Fruit fly (Drosophila melanogaster) whole organism, embryonic: ENCODE data around the gene CG33158.
A peak's percentile ranks its signal among the peaks of the same experiment; 100 is the strongest.

ENCODE experiments used
- Atf-2 ChIP-seq: fragments of 200-800 bp; sonication (Bioruptor generic); optimal IDR thresholded peaks from 2 replicates; lab custom pipeline; 2016; ENCODE audit warnings: missing biosample characterization, missing genetic modification characterization
- CG10147 ChIP-seq: fragments of 200-800 bp; sonication (Bioruptor generic); optimal IDR thresholded peaks from 2 replicates; lab custom pipeline; 2019; ENCODE audit warnings: missing biosample characterization, mild to moderate bottlenecking, missing genetic modification characterization, moderate library complexity
- CG10321 ChIP-seq: fragments of 200-800 bp; sonication (Bioruptor generic); IDR thresholded peaks from 2 replicates; pipeline ENCODE4 v1.3.6; 2022; ENCODE audit warnings: missing biosample characterization, missing genetic modification characterization
- CG11085 ChIP-seq: fragments of 200-800 bp; sonication (Bioruptor generic); IDR thresholded peaks from 2 replicates; pipeline ENCODE4 v1.3.6; 2022; ENCODE audit warnings: missing biosample characterization, missing genetic modification characterization
- CG11093 ChIP-seq: fragments of 200-800 bp; sonication (Bioruptor generic); IDR thresholded peaks from 3 replicates; pipeline ENCODE4 v1.3.6; 2022; ENCODE audit warnings: missing biosample characterization, missing genetic modification characterization
- CG11560 ChIP-seq: fragments of 200-800 bp; sonication (Bioruptor generic); IDR thresholded peaks from 3 replicates; pipeline ENCODE4 v1.3.6; 2022; ENCODE audit warnings: missing biosample characterization, missing genetic modification characterization
- CG12659 ChIP-seq: fragments of 200-800 bp; sonication (Bioruptor generic); optimal IDR thresholded peaks from 3 replicates; lab custom pipeline; 2017; ENCODE audit warnings: mild to moderate bottlenecking, missing biosample characterization, missing genetic modification reagents, missing genetic modification characterization
- CG14050 ChIP-seq: fragments of 200-800 bp; sonication (Bioruptor generic); IDR thresholded peaks from 3 replicates; pipeline ENCODE4 v1.3.6; 2022; ENCODE audit warnings: missing biosample characterization, missing genetic modification characterization
- CG1602 ChIP-seq: fragments of 200-800 bp; sonication (Bioruptor generic); optimal IDR thresholded peaks from 3 replicates; lab custom pipeline; 2016; ENCODE audit warnings: missing biosample characterization, missing genetic modification characterization
- CG1603 ChIP-seq: fragments of 200-800 bp; sonication (Bioruptor generic); optimal IDR thresholded peaks from 2 replicates; lab custom pipeline; 2019; ENCODE audit warnings: missing biosample characterization, mild to moderate bottlenecking, missing genetic modification characterization, moderate library complexity
- CG17612 ChIP-seq: fragments of 200-800 bp; sonication (Bioruptor generic); IDR thresholded peaks from 2 replicates; pipeline ENCODE4 v1.3.6; 2022; ENCODE audit warnings: missing biosample characterization, missing genetic modification characterization
- CG18262 ChIP-seq: fragments of 200-800 bp; optimal IDR thresholded peaks from 3 replicates; lab custom pipeline; 2019; ENCODE audit warnings: missing biosample characterization, mild to moderate bottlenecking, missing genetic modification characterization, moderate library complexity
- CG2199 ChIP-seq: fragments of 200-800 bp; sonication (Bioruptor generic); IDR thresholded peaks from 3 replicates; pipeline ENCODE4 v1.3.6; 2022; ENCODE audit warnings: missing biosample characterization, missing genetic modification characterization
- CG31388 ChIP-seq: fragments of 200-800 bp; sonication (Bioruptor generic); optimal IDR thresholded peaks from 2 replicates; lab custom pipeline; 2016; ENCODE audit warnings: missing biosample characterization, missing genetic modification characterization
- CG32532 ChIP-seq: fragments of 200-800 bp; sonication (Bioruptor generic); IDR thresholded peaks from 2 replicates; pipeline ENCODE4 v1.3.6; 2022; ENCODE audit warnings: missing biosample characterization, missing genetic modification characterization
- CG3281 ChIP-seq: fragments of 200-800 bp; sonication (Bioruptor generic); optimal IDR thresholded peaks from 3 replicates; lab custom pipeline; 2017; ENCODE audit warnings: missing biosample characterization, mild to moderate bottlenecking, missing genetic modification characterization
- CG3407 ChIP-seq: fragments of 200-800 bp; sonication (Bioruptor generic); optimal IDR thresholded peaks from 2 replicates; lab custom pipeline; 2018; ENCODE audit warnings: missing biosample characterization, mild to moderate bottlenecking, missing genetic modification characterization
- CG4360 ChIP-seq: fragments of 200-800 bp; sonication (Bioruptor generic); IDR thresholded peaks from 2 replicates; pipeline ENCODE4 v1.3.6; 2022; ENCODE audit warnings: missing biosample characterization, missing genetic modification characterization
- CG4707 ChIP-seq: fragments of 200-800 bp; sonication (Bioruptor generic); optimal IDR thresholded peaks from 2 replicates; lab custom pipeline; 2018; ENCODE audit warnings: missing biosample characterization, mild to moderate bottlenecking, missing genetic modification characterization, moderate library complexity
- CG6654 ChIP-seq: fragments of 200-800 bp; sonication (Bioruptor generic); optimal IDR thresholded peaks from 2 replicates; lab custom pipeline; 2017; ENCODE audit warnings: missing biosample characterization, mild to moderate bottlenecking, missing genetic modification characterization
- CG7357 ChIP-seq: fragments of 200-800 bp; sonication (Bioruptor generic); IDR thresholded peaks from 3 replicates; pipeline ENCODE4 v1.3.6; 2022; ENCODE audit warnings: missing biosample characterization, missing genetic modification characterization
- CG9932 ChIP-seq: fragments of 200-800 bp; sonication (Bioruptor generic); IDR thresholded peaks from 2 replicates; pipeline ENCODE4 v1.3.6; 2022; ENCODE audit warnings: missing biosample characterization, missing genetic modification characterization
- Dbx ChIP-seq: fragments of 200-800 bp; sonication (Bioruptor generic); IDR thresholded peaks from 3 replicates; pipeline ENCODE4 v1.3.6; 2022; ENCODE audit warnings: missing biosample characterization, missing genetic modification characterization
- Dp ChIP-seq: fragments of 200-800 bp; sonication (Bioruptor generic); optimal IDR thresholded peaks from 2 replicates; lab custom pipeline; 2018; ENCODE audit warnings: missing biosample characterization, mild to moderate bottlenecking, missing genetic modification characterization, moderate library complexity
- Elba2 ChIP-seq: fragments of 200-800 bp; sonication (Bioruptor generic); optimal IDR thresholded peaks from 3 replicates; lab custom pipeline; 2016; ENCODE audit warnings: missing biosample characterization, missing genetic modification characterization
- Fer1 ChIP-seq: fragments of 200-800 bp; sonication (Bioruptor generic); optimal IDR thresholded peaks from 2 replicates; lab custom pipeline; 2017; ENCODE audit warnings: missing biosample characterization, mild to moderate bottlenecking, missing genetic modification characterization
- Gsc ChIP-seq: fragments of 200-800 bp; sonication (Bioruptor generic); IDR thresholded peaks from 2 replicates; pipeline ENCODE4 v1.3.6; 2022; ENCODE audit warnings: missing biosample characterization, missing genetic modification characterization
- Hr3 ChIP-seq: fragments of 200-800 bp; sonication (Bioruptor generic); optimal IDR thresholded peaks from 3 replicates; lab custom pipeline; 2016; ENCODE audit warnings: missing biosample characterization, missing genetic modification characterization
- MTF-1 ChIP-seq: fragments of 200-800 bp; sonication (Bioruptor generic); optimal IDR thresholded peaks from 2 replicates; lab custom pipeline; 2018; ENCODE audit warnings: missing biosample characterization, mild to moderate bottlenecking, missing genetic modification characterization, borderline replicate concordance
- Mes4 ChIP-seq: fragments of 200-800 bp; sonication (Bioruptor generic); optimal IDR thresholded peaks from 2 replicates; lab custom pipeline; 2016; ENCODE audit warnings: missing biosample characterization, missing genetic modification characterization
- Rx ChIP-seq: fragments of 200-800 bp; sonication (Bioruptor generic); IDR thresholded peaks from 2 replicates; pipeline ENCODE4 v1.3.6; 2022; ENCODE audit warnings: missing biosample characterization, missing genetic modification characterization
- Scr ChIP-seq: fragments of 200-800 bp; sonication (Bioruptor generic); IDR thresholded peaks from 2 replicates; pipeline ENCODE4 v1.3.6; 2022; ENCODE audit warnings: missing biosample characterization, missing genetic modification characterization; ENCODE audit not compliant: partially characterized antibody
- Side ChIP-seq: fragments of 200-800 bp; sonication (Bioruptor generic); optimal IDR thresholded peaks from 2 replicates; lab custom pipeline; 2016; ENCODE audit warnings: missing biosample characterization, missing genetic modification characterization
- Sin3A ChIP-seq: fragments of >200 bp; optimal IDR thresholded peaks from 2 replicates; lab custom pipeline; 2018
- Sox102F ChIP-seq: fragments of 200-800 bp; sonication (Bioruptor generic); optimal IDR thresholded peaks from 2 replicates; lab custom pipeline; 2018; ENCODE audit warnings: missing biosample characterization, mild to moderate bottlenecking, missing genetic modification characterization, moderate library complexity
- TFAM ChIP-seq: fragments of 200-800 bp; sonication (Bioruptor generic); optimal IDR thresholded peaks from 2 replicates; lab custom pipeline; 2017; ENCODE audit warnings: missing biosample characterization, missing genetic modification characterization, inconsistent platforms
- Taf1 ChIP-seq: fragments of 200-800 bp; sonication (Bioruptor generic); IDR thresholded peaks from 2 replicates; pipeline ENCODE4 v1.3.6; 2022; ENCODE audit warnings: missing biosample characterization, missing genetic modification characterization
- ab ChIP-seq: fragments of 200-800 bp; sonication (Bioruptor generic); optimal IDR thresholded peaks from 2 replicates; lab custom pipeline; 2016; ENCODE audit warnings: missing biosample characterization, missing genetic modification characterization
- chif ChIP-seq, 2 experiments: fragments of 200-800 bp; sonication (Bioruptor generic); optimal IDR thresholded peaks; 3 replicates each; lab custom pipeline; 2016; ENCODE audit warnings: missing biosample characterization in 2 of 2, missing genetic modification characterization in 2 of 2
- da ChIP-seq: fragments of 200-800 bp; sonication (Bioruptor generic); optimal IDR thresholded peaks from 2 replicates; lab custom pipeline; 2016; ENCODE audit warnings: missing biosample characterization, missing genetic modification characterization
- dmrt11E ChIP-seq: fragments of 200-800 bp; sonication (Bioruptor generic); optimal IDR thresholded peaks from 3 replicates; lab custom pipeline; 2018; ENCODE audit warnings: missing biosample characterization, mild to moderate bottlenecking, missing genetic modification characterization, moderate library complexity
- dysf ChIP-seq: fragments of 200-800 bp; sonication (Bioruptor generic); IDR thresholded peaks from 3 replicates; pipeline ENCODE4 v1.3.6; 2022; ENCODE audit warnings: missing biosample characterization, missing genetic modification characterization
- esg ChIP-seq: fragments of 200-800 bp; sonication (Bioruptor generic); conservative IDR thresholded peaks from 2 replicates; pipeline ENCODE4 v1.3.6; 2022; ENCODE audit warnings: missing biosample characterization, missing genetic modification characterization
- gt ChIP-seq: fragments of 200-800 bp; sonication (Bioruptor generic); IDR thresholded peaks from 2 replicates; pipeline ENCODE4 v1.3.6; 2022; ENCODE audit warnings: missing biosample characterization, missing genetic modification characterization
- hkb ChIP-seq, 2 experiments: fragments of 200-800 bp in 1 of 2; fragments of >200 bp in 1 of 2; sonication (Bioruptor generic) in 1 of 2; IDR thresholded peaks in 1 of 2; optimal IDR thresholded peaks in 1 of 2; 2 replicates each; pipeline versions ENCODE4 v1.3.6 to Lab custom; 2017 to 2022; ENCODE audit warnings: missing biosample characterization in 1 of 2, missing genetic modification characterization in 1 of 2
- odd ChIP-seq: fragments of 200-800 bp; sonication (Bioruptor generic); optimal IDR thresholded peaks from 2 replicates; lab custom pipeline; 2017; ENCODE audit warnings: missing biosample characterization, mild to moderate bottlenecking, missing genetic modification characterization
- sim ChIP-seq: fragments of 200-800 bp; sonication (Bioruptor generic); IDR thresholded peaks from 2 replicates; pipeline ENCODE4 v1.3.6; 2022; ENCODE audit warnings: missing biosample characterization, missing genetic modification characterization
- sqz ChIP-seq: fragments of 200-800 bp; sonication (Bioruptor generic); optimal IDR thresholded peaks from 3 replicates; lab custom pipeline; 2018; ENCODE audit warnings: missing biosample characterization, mild to moderate bottlenecking, missing genetic modification characterization
- tap ChIP-seq: fragments of 200-800 bp; optimal IDR thresholded peaks from 3 replicates; lab custom pipeline; 2019; ENCODE audit warnings: missing biosample characterization, mild to moderate bottlenecking, missing genetic modification characterization, moderate library complexity
- tgo ChIP-seq: fragments of 200-800 bp; sonication (Bioruptor generic); IDR thresholded peaks from 3 replicates; pipeline ENCODE4 v1.3.6; 2022; ENCODE audit warnings: missing biosample characterization, missing genetic modification characterization
- tin ChIP-seq: fragments of 200-800 bp; sonication (Bioruptor generic); optimal IDR thresholded peaks from 3 replicates; lab custom pipeline; 2016; ENCODE audit warnings: missing biosample characterization, missing genetic modification characterization
- usp ChIP-seq: fragments of >200 bp; optimal IDR thresholded peaks from 2 replicates; lab custom pipeline; 2017; ENCODE audit warnings: missing biosample characterization, missing genetic modification characterization
- yki ChIP-seq: fragments of >200 bp; optimal IDR thresholded peaks from 3 replicates; lab custom pipeline; 2018

Gene CG33158

dm6 chr3L:16411566-16411965 is 7.8 kb upstream of the CG33158 start, which contains the start of gene fax (continued):
- TF ChIP-seq CG3281 (GFP tag; lab: Kevin White, UChicago), result no peak
- TF ChIP-seq esg, result no peak
- no peak for TF ChIP-seq CG7357 (GFP tag; lab: Robert Waterston, UW)
- TF ChIP-seq tin (GFP tag; lab: Kevin White, UChicago), result no peak
- no peak for TF ChIP-seq Mes4 (GFP tag; lab: Kevin White, UChicago)
- no peak for TF ChIP-seq CG1602 (GFP tag; lab: Kevin White, UChicago)
- no peak for TF ChIP-seq Sox102F (GFP tag; lab: Kevin White, UChicago)
- TF ChIP-seq MTF-1, result peak; percentile 51
- TF ChIP-seq CG1603 (tag; lab: Kevin White, UChicago), result peak; percentile 66
- peak in 1 of 2 experiments; percentile 5 for TF ChIP-seq chif (GFP tag; optimal IDR thresholded peaks at IDR 0.05; lab: Kevin White, UChicago)
- no peak for TF ChIP-seq ab (GFP tag; lab: Kevin White, UChicago)
- TF ChIP-seq gt (GFP tag; lab: Robert Waterston, UW), result no peak
- no peak for TF ChIP-seq Gsc
- TF ChIP-seq Side (GFP tag; lab: Kevin White, UChicago), result peak; percentile 11
- 0 out of 2 replicates have a peak, but pooled peaks have one; percentile 30 for TF ChIP-seq sim
- TF ChIP-seq Elba2, result peak; percentile 10
- no peak for TF ChIP-seq da (GFP tag; lab: Kevin White, UChicago)
- TF ChIP-seq Hr3 (GFP tag; lab: Kevin White, UChicago), result no peak
- TF ChIP-seq CG9932 (GFP tag; lab: Robert Waterston, UW), result no peak
- no peak for TF ChIP-seq CG31388 (GFP tag; lab: Kevin White, UChicago)
- TF ChIP-seq dysf (GFP tag; lab: Robert Waterston, UW), result no peak
- no peak; the same call in 2 of the 3 replicates for TF ChIP-seq CG2199
- TF ChIP-seq Rx (GFP tag; lab: Robert Waterston, UW), result no peak
- TF ChIP-seq Fer1 (GFP tag; lab: Kevin White, UChicago), result peak; percentile 44
- no peak for TF ChIP-seq CG10147 (GFP tag; lab: Kevin White, UChicago)
- no peak for TF ChIP-seq CG14050 (GFP tag; lab: Robert Waterston, UW)
- no peak for TF ChIP-seq CG10321
- peak; percentile 29; the same call in 1 of the 2 replicates for TF ChIP-seq CG32532 (GFP tag; lab: Robert Waterston, UW)
- TF ChIP-seq Taf1 (GFP tag; lab: Robert Waterston, UW), result no peak
- TF ChIP-seq CG11085, result no peak
- TF ChIP-seq Dbx, result peak; percentile 33; the same call in 1 of the 3 replicates
- TF ChIP-seq CG11093 (GFP tag; lab: Robert Waterston, UW), result no peak
- peak; percentile 16; the same call in 1 of the 2 replicates for TF ChIP-seq CG4360
- no peak for TF ChIP-seq Sin3A (lab: Kevin White, UChicago)
- peak; percentile 43 for TF ChIP-seq sqz (GFP tag; lab: Kevin White, UChicago)
- TF ChIP-seq Atf-2 (GFP tag; lab: Kevin White, UChicago), result no peak
- TF ChIP-seq yki (lab: Kevin White, UChicago), result peak; percentile 45
- TF ChIP-seq Scr (GFP tag; lab: Robert Waterston, UW), result no peak
- TF ChIP-seq dmrt11E, result no peak
- TF ChIP-seq tap, result peak; percentile 15
- TF ChIP-seq CG17612, result no peak
- no peak for TF ChIP-seq CG6654
- no peak for TF ChIP-seq CG11560 (tag; lab: Robert Waterston, UW)
- peak; percentile 40 for TF ChIP-seq CG4707 (GFP tag; lab: Kevin White, UChicago)
- TF ChIP-seq usp (GFP tag; lab: Kevin White, UChicago), result no peak
- no peak for TF ChIP-seq tgo
- no peak for TF ChIP-seq CG3407
- peak; percentile 4 for TF ChIP-seq CG18262
- no peak for TF ChIP-seq hkb (optimal IDR thresholded peaks at IDR 0.05; lab: Kevin White, UChicago)
- TF ChIP-seq hkb (GFP tag; IDR thresholded peaks at IDR 0.05; lab: Robert Waterston, UW), result peak; percentile 44; the same call in 1 of the 2 replicates
- peak; percentile 67 for TF ChIP-seq Dp (GFP tag; lab: Kevin White, UChicago)
- peak; percentile 23 for TF ChIP-seq odd
- peak; percentile 69 for TF ChIP-seq CG12659 (GFP tag; lab: Kevin White, UChicago)
- no peak for TF ChIP-seq TFAM (GFP tag; lab: Kevin White, UChicago)
